Fruit fly (Drosophila melanogaster): Measurements from ENCODE around the gene CG11537.

Gene CG11537

dm6 chr3L:3108964-3109363 is 34.3 kb downstream of the CG11537 start:
- no peak for TF ChIP-seq psq (optimal IDR thresholded peaks at IDR 0.05)
- TF ChIP-seq insv (optimal IDR thresholded peaks at IDR 0.05), result no peak
- TF ChIP-seq Myc (optimal IDR thresholded peaks at IDR 0.05), result no peak
- no peak for TF ChIP-seq Sin3A (optimal IDR thresholded peaks at IDR 0.05)
- no peak for TF ChIP-seq h (optimal IDR thresholded peaks at IDR 0.05)
- TF ChIP-seq ttk (optimal IDR thresholded peaks at IDR 0.05), result no peak

dm6 chr3L:3108040-3108615 is 35.1 kb downstream of the CG11537 start:
- TF ChIP-seq h (optimal IDR thresholded peaks at IDR 0.05) (no peak), ttk (optimal IDR thresholded peaks at IDR 0.05) (no peak), Myc (optimal IDR thresholded peaks at IDR 0.05) (no peak), Sin3A (optimal IDR thresholded peaks at IDR 0.05) (no peak)

- TF ChIP-seq ttk (optimal IDR thresholded peaks at IDR 0.05) (no peak), h (optimal IDR thresholded peaks at IDR 0.05) (no peak), Myc (optimal IDR thresholded peaks at IDR 0.05) (no peak), insv (optimal IDR thresholded peaks at IDR 0.05) (no peak), psq (optimal IDR thresholded peaks at IDR 0.05) (no peak), Sin3A (optimal IDR thresholded peaks at IDR 0.05) (no peak)
These were observed 36.1 kb downstream of the CG11537 start, which contains the start of gene Cht7 for dm6 chr3L:3106908-3107821. Cht7 (minus strand) TSS chr3L:3106958.

- TF ChIP-seq ttk (optimal IDR thresholded peaks at IDR 0.05), result no peak
- TF ChIP-seq psq (optimal IDR thresholded peaks at IDR 0.05), result no peak
- no peak for TF ChIP-seq Sin3A (optimal IDR thresholded peaks at IDR 0.05)
- no peak for TF ChIP-seq Myc (optimal IDR thresholded peaks at IDR 0.05)
- TF ChIP-seq insv (optimal IDR thresholded peaks at IDR 0.05), result no peak
- TF ChIP-seq h (optimal IDR thresholded peaks at IDR 0.05), result no peak
These were observed 37.1 kb downstream of the CG11537 start for dm6 chr3L:3106146-3106545.

dm6 chr3L:3105531-3105930 is 37.7 kb downstream of the CG11537 start:
- TF ChIP-seq Sin3A (optimal IDR thresholded peaks at IDR 0.05) (no peak), h (optimal IDR thresholded peaks at IDR 0.05) (no peak), psq (optimal IDR thresholded peaks at IDR 0.05) (no peak), insv (optimal IDR thresholded peaks at IDR 0.05) (no peak), ttk (optimal IDR thresholded peaks at IDR 0.05) (no peak), Myc (optimal IDR thresholded peaks at IDR 0.05) (no peak)

dm6 chr3L:3102506-3103023 is 40.7 kb downstream of the CG11537 start:
- TF ChIP-seq ttk (optimal IDR thresholded peaks at IDR 0.05) (no peak), psq (optimal IDR thresholded peaks at IDR 0.05) (no peak), Myc (optimal IDR thresholded peaks at IDR 0.05) (no peak), Sin3A (optimal IDR thresholded peaks at IDR 0.05) (no peak), h (optimal IDR thresholded peaks at IDR 0.05) (no peak), insv (optimal IDR thresholded peaks at IDR 0.05) (no peak)

dm6 chr3L:3101157-3101556 is 42.1 kb downstream of the CG11537 start:
- TF ChIP-seq Myc (optimal IDR thresholded peaks at IDR 0.05) (no peak), insv (optimal IDR thresholded peaks at IDR 0.05) (no peak), psq (optimal IDR thresholded peaks at IDR 0.05) (no peak), h (optimal IDR thresholded peaks at IDR 0.05) (no peak), Sin3A (optimal IDR thresholded peaks at IDR 0.05) (no peak), ttk (optimal IDR thresholded peaks at IDR 0.05) (no peak)

- TF ChIP-seq ttk (optimal IDR thresholded peaks at IDR 0.05) (no peak), Myc (optimal IDR thresholded peaks at IDR 0.05) (no peak), psq (optimal IDR thresholded peaks at IDR 0.05) (no peak)
These were observed 44.4 kb downstream of the CG11537 start for dm6 chr3L:3098778-3099429.

- no peak for TF ChIP-seq psq (optimal IDR thresholded peaks at IDR 0.05)
- no peak for TF ChIP-seq Sin3A (optimal IDR thresholded peaks at IDR 0.05)
- TF ChIP-seq h (optimal IDR thresholded peaks at IDR 0.05), result no peak
- no peak for TF ChIP-seq insv (optimal IDR thresholded peaks at IDR 0.05)
- TF ChIP-seq Myc (optimal IDR thresholded peaks at IDR 0.05), result no peak
- TF ChIP-seq ttk (optimal IDR thresholded peaks at IDR 0.05), result no peak
These were observed 45.7 kb downstream of the CG11537 start for dm6 chr3L:3097598-3097880.

dm6 chr3L:3096726-3097597 is 46.3 kb downstream of the CG11537 start:
- TF ChIP-seq insv (optimal IDR thresholded peaks at IDR 0.05) (no peak), h (optimal IDR thresholded peaks at IDR 0.05) (no peak), Myc (optimal IDR thresholded peaks at IDR 0.05) (no peak), Sin3A (optimal IDR thresholded peaks at IDR 0.05) (no peak), psq (optimal IDR thresholded peaks at IDR 0.05) (no peak), ttk (optimal IDR thresholded peaks at IDR 0.05) (no peak)

dm6 chr3L:3096073-3096725 is 47.1 kb downstream of the CG11537 start:
- no peak for TF ChIP-seq ttk (optimal IDR thresholded peaks at IDR 0.05)
- no peak for TF ChIP-seq h (optimal IDR thresholded peaks at IDR 0.05)
- TF ChIP-seq psq (optimal IDR thresholded peaks at IDR 0.05), result no peak
- no peak for TF ChIP-seq Myc (optimal IDR thresholded peaks at IDR 0.05)
- TF ChIP-seq insv (optimal IDR thresholded peaks at IDR 0.05), result no peak
- no peak for TF ChIP-seq Sin3A (optimal IDR thresholded peaks at IDR 0.05)
